Fruit fly (Drosophila melanogaster): Measurements from ENCODE around the gene snk.

DNA sequence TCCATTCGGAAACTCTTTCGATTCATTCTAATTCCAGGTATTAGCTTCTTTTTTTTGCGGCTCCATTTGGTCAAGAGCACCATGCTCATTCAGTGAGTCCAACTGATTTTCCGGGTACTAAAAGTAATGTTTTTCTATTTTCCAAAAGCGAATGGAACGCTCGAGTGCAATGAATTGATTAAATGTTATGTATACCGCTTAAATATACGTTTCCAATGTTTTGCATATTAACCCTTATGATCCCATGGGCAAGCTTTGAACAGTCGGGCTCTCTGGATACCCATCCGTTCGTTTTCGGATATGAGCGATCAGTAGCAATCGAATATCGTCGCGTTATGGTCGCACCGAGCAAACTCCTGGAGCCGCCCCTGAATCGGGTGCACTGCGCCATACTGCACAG is 4.9 kb upstream of the snk start, which contains the start of gene CG31157:
- TF ChIP-seq dsx (GFP tag; optimal IDR thresholded peaks at IDR 0.05; ENCODE audit: poor library complexity, severe bottlenecking) (no peak), CG1621 (tag; optimal IDR thresholded peaks at IDR 0.05) (no peak), eg (GFP tag; IDR thresholded peaks at IDR 0.05) (no peak), net (GFP tag; optimal IDR thresholded peaks at IDR 0.05) (no peak), Hr4 (GFP tag; optimal IDR thresholded peaks at IDR 0.05) (no peak), CG6792 (GFP tag; optimal IDR thresholded peaks at IDR 0.05) (no peak), Hr38 (GFP tag; optimal IDR thresholded peaks at IDR 0.05) (no peak), Hr39 (GFP tag; optimal IDR thresholded peaks at IDR 0.05) (no peak), CG6808 (GFP tag; optimal IDR thresholded peaks at IDR 0.05) (no peak), CG3919 (GFP tag; optimal IDR thresholded peaks at IDR 0.05) (no peak), ss (GFP tag; optimal IDR thresholded peaks at IDR 0.05) (no peak)
